Worm (Caenorhabditis elegans) whole organism, L4 larva: ENCODE results near the gene C41C4.9.

Experiments
- D1046.2 ChIP-seq: fragments of 200-800 bp; sonication (Bioruptor generic); IDR thresholded peaks from 2 replicates; pipeline ENCODE4 v1.3.6; 2022; ENCODE audit warnings: missing genetic modification characterization, missing compliant biosample characterization
- F26F4.8 ChIP-seq: fragments of 200-800 bp; sonication (Bioruptor generic); conservative IDR thresholded peaks from 2 replicates; pipeline ENCODE4 v1.3.6; 2022; ENCODE audit warnings: missing genetic modification characterization, missing compliant biosample characterization
- F44E2.7 ChIP-seq: fragments of 200-800 bp; sonication (Bioruptor generic); IDR thresholded peaks from 2 replicates; pipeline ENCODE4 v2.1.2; 2022; ENCODE audit warnings: missing genetic modification characterization, missing compliant biosample characterization
- R02D3.7 ChIP-seq: fragments of 150-350 bp; sonication (generic microtip); optimal IDR thresholded peaks from 3 replicates; lab custom pipeline; 2014; ENCODE audit warnings: missing biosample characterization, missing genetic modification characterization
- T20F7.1 ChIP-seq: fragments of 200-800 bp; sonication (Bioruptor generic); optimal IDR thresholded peaks from 2 replicates; lab custom pipeline; 2018; ENCODE audit warnings: mild to moderate bottlenecking, missing genetic modification characterization, missing compliant biosample characterization
- Y48G9A.11 ChIP-seq: fragments of 200-800 bp; sonication (Bioruptor generic); IDR thresholded peaks from 2 replicates; pipeline ENCODE4 v1.3.6; 2022; ENCODE audit warnings: missing genetic modification reagents, missing genetic modification characterization, missing compliant biosample characterization
- Y5F2A.4 ChIP-seq: fragments of 200-800 bp; sonication (Bioruptor generic); optimal IDR thresholded peaks from 2 replicates; lab custom pipeline; 2018; ENCODE audit warnings: mild to moderate bottlenecking, missing genetic modification characterization, missing compliant biosample characterization
- Y75B8A.6 ChIP-seq: fragments of 200-800 bp; sonication (Bioruptor generic); IDR thresholded peaks from 2 replicates; pipeline ENCODE4 v1.3.6; 2022; ENCODE audit warnings: missing genetic modification reagents, missing genetic modification characterization, missing compliant biosample characterization
- ZK337.2 ChIP-seq: fragments of 200-800 bp; sonication (Bioruptor generic); IDR thresholded peaks from 2 replicates; pipeline ENCODE4 v1.3.6; 2022; ENCODE audit warnings: missing genetic modification reagents, missing genetic modification characterization, missing compliant biosample characterization
- ZK546.5 ChIP-seq, 2 experiments: sonication (generic microtip); optimal IDR thresholded peaks; 2 replicates each; lab custom pipeline; 2017; ENCODE audit warnings: missing biosample characterization in 2 of 2, missing genetic modification characterization in 2 of 2
- aha-1 ChIP-seq: fragments of 150-350 bp; peaks from one replicate; lab custom pipeline; 2014; ENCODE audit warnings: missing biosample characterization, missing genetic modification characterization
- ceh-20 ChIP-seq: fragments of 200-800 bp; sonication (Bioruptor generic); IDR thresholded peaks from 2 replicates; pipeline ENCODE4 v1.3.6; 2022; ENCODE audit warnings: missing genetic modification reagents, missing genetic modification characterization, missing compliant biosample characterization
- ceh-28 ChIP-seq: fragments of 150-350 bp; optimal IDR thresholded peaks from 2 replicates; lab custom pipeline; 2014; ENCODE audit warnings: missing biosample characterization, missing genetic modification reagents, missing genetic modification characterization
- ceh-32 ChIP-seq: sonication (generic microtip); optimal IDR thresholded peaks from 2 replicates; lab custom pipeline; 2016; ENCODE audit warnings: mild to moderate bottlenecking, missing genetic modification characterization, missing compliant biosample characterization; ENCODE audit not compliant: poor library complexity
- ceh-44 ChIP-seq: fragments of 200-800 bp; sonication (Bioruptor generic); IDR thresholded peaks from 2 replicates; pipeline ENCODE4 v1.3.6; 2022; ENCODE audit warnings: missing genetic modification reagents, missing genetic modification characterization, missing compliant biosample characterization
- ceh-82 ChIP-seq: sonication (generic microtip); optimal IDR thresholded peaks from 2 replicates; lab custom pipeline; 2017; ENCODE audit warnings: missing biosample characterization, missing genetic modification characterization
- daf-8 ChIP-seq: fragments of 200-800 bp; sonication (Bioruptor generic); IDR thresholded peaks from 2 replicates; pipeline ENCODE4 v1.3.6; 2022; ENCODE audit warnings: missing genetic modification characterization, missing compliant biosample characterization
- dmd-9 ChIP-seq: fragments of 200-800 bp; sonication (Bioruptor generic); IDR thresholded peaks from 2 replicates; pipeline ENCODE4 v1.3.6; 2022; ENCODE audit warnings: missing genetic modification reagents, missing genetic modification characterization, missing compliant biosample characterization
- dpl-1 ChIP-seq: fragments of 150-350 bp; optimal IDR thresholded peaks from 2 replicates; lab custom pipeline; 2014; ENCODE audit warnings: missing biosample characterization, missing genetic modification reagents, missing genetic modification characterization
- dve-1 ChIP-seq: sonication (generic microtip); optimal IDR thresholded peaks from 2 replicates; lab custom pipeline; 2017; ENCODE audit warnings: antibody characterized with exemption, mild to moderate bottlenecking, missing genetic modification characterization, missing compliant biosample characterization; ENCODE audit not compliant: insufficient read depth
- egl-27 ChIP-seq: sonication (generic microtip); optimal IDR thresholded peaks from 3 replicates; lab custom pipeline; 2017; ENCODE audit warnings: missing biosample characterization, missing genetic modification reagents, missing genetic modification characterization
- hlh-30 ChIP-seq: sonication (generic microtip); optimal IDR thresholded peaks from 2 replicates; lab custom pipeline; 2017; ENCODE audit warnings: antibody characterized with exemption, mild to moderate bottlenecking, missing genetic modification characterization, missing compliant biosample characterization; ENCODE audit not compliant: insufficient read depth
- jun-1 ChIP-seq: fragments of 150-350 bp; optimal IDR thresholded peaks from 2 replicates; lab custom pipeline; 2014; ENCODE audit warnings: missing biosample characterization, missing genetic modification reagents, missing genetic modification characterization
- lin-1 ChIP-seq: fragments of 200-800 bp; sonication (Bioruptor generic); IDR thresholded peaks from 2 replicates; pipeline ENCODE4 v1.3.6; 2022; ENCODE audit warnings: missing genetic modification reagents, missing genetic modification characterization, missing compliant biosample characterization
- lin-15B ChIP-seq: fragments of 150-350 bp; sonication (generic microtip); optimal IDR thresholded peaks from 3 replicates; lab custom pipeline; 2014; ENCODE audit warnings: missing biosample characterization, missing genetic modification characterization
- lin-38 ChIP-seq: fragments of 200-800 bp; sonication (Bioruptor generic); IDR thresholded peaks from 2 replicates; pipeline ENCODE4 v1.3.6; 2022; ENCODE audit warnings: missing genetic modification reagents, missing genetic modification characterization, missing compliant biosample characterization
- lin-39 ChIP-seq: fragments of 150-350 bp; optimal IDR thresholded peaks from 2 replicates; lab custom pipeline; 2014; ENCODE audit warnings: missing biosample characterization, missing genetic modification reagents, missing genetic modification characterization
- mdl-1 ChIP-seq, 2 experiments: fragments of 150-350 bp in 1 of 2; sonication (generic microtip) in 1 of 2; optimal IDR thresholded peaks; 2 replicates each; lab custom pipeline; 2014 to 2017; ENCODE audit warnings: missing biosample characterization in 2 of 2, missing genetic modification characterization in 2 of 2
- mxl-2 ChIP-seq: fragments of 200-800 bp; sonication (Bioruptor generic); conservative IDR thresholded peaks from 2 replicates; pipeline ENCODE4 v1.3.6; 2022; ENCODE audit warnings: missing genetic modification reagents, missing genetic modification characterization, missing compliant biosample characterization
- nhr-10 ChIP-seq: fragments of 150-350 bp; optimal IDR thresholded peaks from 2 replicates; lab custom pipeline; 2014; ENCODE audit warnings: missing biosample characterization, missing genetic modification characterization
- nhr-111 ChIP-seq: fragments of 200-800 bp; sonication (Bioruptor generic); optimal IDR thresholded peaks from 2 replicates; lab custom pipeline; 2018; ENCODE audit warnings: mild to moderate bottlenecking, missing genetic modification characterization, missing compliant biosample characterization
- nhr-25 ChIP-seq: sonication (generic microtip); optimal IDR thresholded peaks from 2 replicates; lab custom pipeline; 2017; ENCODE audit warnings: missing genetic modification characterization, mild to moderate bottlenecking, missing compliant biosample characterization, antibody characterized with exemption, moderate library complexity, borderline replicate concordance; ENCODE audit not compliant: insufficient read depth
- nhr-28 ChIP-seq: fragments of 150-350 bp; optimal IDR thresholded peaks from 2 replicates; lab custom pipeline; 2014; ENCODE audit warnings: missing biosample characterization, missing genetic modification characterization
- nhr-41 ChIP-seq: fragments of 200-800 bp; sonication (Bioruptor generic); IDR thresholded peaks from 2 replicates; pipeline ENCODE4 v1.3.6; 2022; ENCODE audit warnings: missing genetic modification reagents, missing genetic modification characterization, missing compliant biosample characterization
- nhr-6 ChIP-seq: fragments of 150-350 bp; optimal IDR thresholded peaks from 2 replicates; lab custom pipeline; 2014; ENCODE audit warnings: missing biosample characterization, missing genetic modification characterization
- nhr-76 ChIP-seq: fragments of 150-350 bp; optimal IDR thresholded peaks from 2 replicates; lab custom pipeline; 2014; ENCODE audit warnings: missing biosample characterization, missing genetic modification characterization
- nhr-77 ChIP-seq: fragments of 150-350 bp; optimal IDR thresholded peaks from 2 replicates; lab custom pipeline; 2014; ENCODE audit warnings: missing biosample characterization, missing genetic modification characterization
- php-3 ChIP-seq: fragments of 200-800 bp; sonication (Bioruptor generic); IDR thresholded peaks from 2 replicates; pipeline ENCODE4 v1.3.6; 2022; ENCODE audit warnings: missing genetic modification reagents, missing genetic modification characterization, missing compliant biosample characterization
- pqm-1 ChIP-seq: sonication (generic microtip); optimal IDR thresholded peaks from 2 replicates; lab custom pipeline; 2017; ENCODE audit warnings: missing biosample characterization, missing genetic modification characterization
- rbr-2 ChIP-seq: sonication (generic microtip); optimal IDR thresholded peaks from 2 replicates; lab custom pipeline; 2016; ENCODE audit warnings: missing genotype, missing genetic modification characterization, missing compliant biosample characterization
- skn-1 ChIP-seq: fragments of 150-350 bp; optimal IDR thresholded peaks from 2 replicates; lab custom pipeline; 2014; ENCODE audit warnings: missing biosample characterization, missing genetic modification characterization
- snpc-1.2 ChIP-seq: fragments of 200-800 bp; sonication (Bioruptor generic); IDR thresholded peaks from 2 replicates; pipeline ENCODE4 v1.3.6; 2022; ENCODE audit warnings: missing genetic modification reagents, missing genetic modification characterization, missing compliant biosample characterization
- spr-1 ChIP-seq: sonication (generic microtip); optimal IDR thresholded peaks from 2 replicates; lab custom pipeline; 2016; ENCODE audit warnings: mild to moderate bottlenecking, missing genetic modification characterization, missing compliant biosample characterization
- tra-1 ChIP-seq: fragments of 200-800 bp; sonication (Bioruptor generic); IDR thresholded peaks from 2 replicates; pipeline ENCODE4 v1.3.6; 2022; ENCODE audit warnings: missing genetic modification reagents, missing genetic modification characterization, missing compliant biosample characterization
- unc-39 ChIP-seq: sonication (generic microtip); optimal IDR thresholded peaks from 2 replicates; lab custom pipeline; 2017; ENCODE audit warnings: missing biosample characterization, missing genetic modification characterization
- zag-1 ChIP-seq: fragments of 150-350 bp; optimal IDR thresholded peaks from 2 replicates; lab custom pipeline; 2014; ENCODE audit warnings: missing biosample characterization, missing genetic modification characterization
- zfp-3 ChIP-seq: fragments of 200-800 bp; sonication (Bioruptor generic); conservative IDR thresholded peaks from 2 replicates; pipeline ENCODE4 v1.3.6; 2022; ENCODE audit warnings: missing genetic modification reagents, missing genetic modification characterization, missing compliant biosample characterization
- zip-11 ChIP-seq: fragments of 200-800 bp; sonication (Bioruptor generic); IDR thresholded peaks from 2 replicates; pipeline ENCODE4 v1.3.6; 2022; ENCODE audit warnings: missing genetic modification characterization, missing compliant biosample characterization
- ztf-11 ChIP-seq: fragments of 150-350 bp; optimal IDR thresholded peaks from 2 replicates; lab custom pipeline; 2014; ENCODE audit warnings: missing biosample characterization, missing genetic modification characterization
- ztf-7 ChIP-seq: fragments of 150-350 bp; optimal IDR thresholded peaks from 2 replicates; lab custom pipeline; 2014; ENCODE audit warnings: missing biosample characterization, missing genetic modification characterization

Gene C41C4.9

ce11 chrII:8106921-8107695 lies at the start of gene C41C4.9, which contains the start of gene chst-1 (continued):
- TF ChIP-seq unc-39 (tag; lab: Kevin White, UChicago) (no peak), F26F4.8 (GFP tag; lab: Robert Waterston, UW) (peak; percentile 97), Y5F2A.4 (GFP tag; lab: Kevin White, UChicago) (peak; percentile 86), nhr-41 (peak; percentile 92), jun-1 (tag; lab: Kevin White, UChicago) (no peak), rbr-2 (tag; lab: Kevin White, UChicago) (peak; percentile 60), lin-1 (peak; percentile 96), ztf-7 (tag; lab: Kevin White, UChicago) (peak; percentile 60), nhr-76 (no peak), ceh-32 (tag; lab: Kevin White, UChicago) (no peak), lin-39 (tag; lab: Kevin White, UChicago) (no peak), lin-38 (no peak; the same call in 1 of the 2 replicates), dve-1 (peak; percentile 78), nhr-77 (peak; percentile 13), nhr-25 (tag; lab: Kevin White, UChicago) (peak; percentile 71), zfp-3 (GFP tag; lab: Robert Waterston, UW) (peak; percentile 83), skn-1 (no peak), snpc-1.2 (GFP tag; lab: Robert Waterston, UW) (peak; percentile 89; the same call in 1 of the 2 replicates), Y48G9A.11 (peak; percentile 84; the same call in 1 of the 2 replicates), hlh-30 (tag; lab: Kevin White, UChicago) (peak; percentile 71), tra-1 (GFP tag; lab: Robert Waterston, UW) (peak; percentile 93), pqm-1 (tag; lab: Kevin White, UChicago) (peak; percentile 20), nhr-28 (tag; lab: Kevin White, UChicago) (peak; percentile 25), spr-1 (tag; lab: Kevin White, UChicago) (peak; percentile 82), F44E2.7 (GFP tag; lab: Robert Waterston, UW) (peak; percentile 93), mxl-2 (GFP tag; lab: Robert Waterston, UW) (peak; percentile 71; the same call in 1 of the 2 replicates), T20F7.1 (GFP tag; lab: Kevin White, UChicago) (peak; percentile 55), zag-1 (tag; lab: Kevin White, UChicago) (no peak), ceh-82 (tag; lab: Kevin White, UChicago) (no peak), ceh-20 (GFP tag; lab: Robert Waterston, UW) (peak; percentile 80), ZK337.2 (GFP tag; lab: Robert Waterston, UW) (peak; percentile 66; the same call in 1 of the 2 replicates), php-3 (GFP tag; lab: Robert Waterston, UW) (peak; percentile 90), R02D3.7 (tag; lab: Kevin White, UChicago) (no peak), D1046.2 (GFP tag; lab: Robert Waterston, UW) (peak; percentile 81; the same call in 1 of the 2 replicates), mdl-1 (tag; optimal IDR thresholded peaks at IDR 0.05; lab: Kevin White, UChicago) (peak in 1 of 2 experiments; percentile 8), ztf-11 (tag; lab: Kevin White, UChicago) (no peak), nhr-6 (tag; lab: Kevin White, UChicago) (peak; percentile 79), ceh-44 (GFP tag; lab: Robert Waterston, UW) (peak; percentile 79; the same call in 1 of the 2 replicates), lin-15B (tag; lab: Kevin White, UChicago) (no peak), dmd-9 (GFP tag; lab: Robert Waterston, UW) (peak; percentile 89; the same call in 1 of the 2 replicates), nhr-111 (peak; percentile 88), egl-27 (tag; lab: Kevin White, UChicago) (no peak), daf-8 (GFP tag; lab: Robert Waterston, UW) (0 out of 2 replicates have a peak, but pooled peaks have one; percentile 70), dpl-1 (GFP tag; lab: Kevin White, UChicago) (peak; percentile 53), ceh-28 (tag; lab: Kevin White, UChicago) (no peak), ZK546.5 (tag; optimal IDR thresholded peaks at IDR 0.05; lab: Kevin White, UChicago) (no peak), Y75B8A.6 (GFP tag; lab: Robert Waterston, UW) (0 out of 2 replicates have a peak, but pooled peaks have one; percentile 56), aha-1 (peak; percentile 93), nhr-10 (tag; lab: Kevin White, UChicago) (no peak), zip-11 (GFP tag; lab: Robert Waterston, UW) (peak; percentile 64; the same call in 1 of the 2 replicates)
